Fruit fly (Drosophila melanogaster): ENCODE data around the gene Fkbp39.

DNA sequence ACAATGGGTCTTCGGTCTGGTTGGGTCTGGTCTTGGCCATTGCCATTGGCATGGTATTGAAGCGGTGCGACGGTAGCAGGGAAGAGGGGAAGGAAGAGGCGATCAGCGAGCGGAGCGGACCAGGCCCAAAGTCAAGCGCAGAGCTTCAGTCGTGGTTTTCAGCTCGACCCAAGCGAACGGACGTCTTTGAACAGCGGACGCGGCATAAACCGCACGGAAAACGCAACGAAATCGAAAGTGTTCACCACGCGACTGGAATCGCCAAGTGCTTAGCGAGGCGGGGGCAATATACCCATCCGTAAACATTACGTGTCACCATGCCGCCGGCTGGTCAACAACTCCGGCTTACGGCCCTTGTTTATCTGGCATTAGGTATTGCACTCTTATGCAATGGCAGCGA is 16.6 kb downstream of the Fkbp39 start, which contains the start of gene CG14866:
- TF ChIP-seq kay (GFP tag; ENCODE audit: borderline replicate concordance) (no peak), CG11617 (GFP tag; optimal IDR thresholded peaks at IDR 0.05) (no peak), Clk (GFP tag; optimal IDR thresholded peaks at IDR 0.05) (no peak), CG12768 (GFP tag; optimal IDR thresholded peaks at IDR 0.05) (no peak), CG5204 (GFP tag; optimal IDR thresholded peaks at IDR 0.05) (no peak), Crg-1 (GFP tag; optimal IDR thresholded peaks at IDR 0.05) (no peak), CG7045 (GFP tag; optimal IDR thresholded peaks at IDR 0.05) (no peak), CG14711 (tag; optimal IDR thresholded peaks at IDR 0.05) (no peak)

Data from whole organism, adult.